Fruit fly (Drosophila melanogaster): ENCODE measurements around the gene SH3PX1.

The SH3PX1 gene

DNA sequence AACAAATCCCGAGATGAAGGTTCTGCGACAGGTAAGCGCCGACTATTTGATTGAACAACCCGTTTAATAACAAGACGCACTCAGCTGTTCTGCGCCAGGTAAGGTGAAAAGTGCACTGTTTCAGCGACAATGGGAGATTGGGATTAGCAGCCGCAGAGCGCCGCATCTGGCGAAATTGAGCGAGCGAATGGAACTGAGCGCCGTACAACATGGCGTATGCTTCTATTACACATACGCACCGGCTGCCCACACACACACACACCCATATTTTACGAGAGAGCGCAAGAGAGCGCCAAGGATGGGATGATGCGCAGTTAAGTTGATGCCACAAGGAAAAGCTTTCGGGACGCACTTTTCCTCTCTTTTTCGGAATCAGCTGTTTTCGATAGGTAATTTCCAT is 18.4 kb downstream of the SH3PX1 start:
- TF ChIP-seq sr (GFP tag; IDR thresholded peaks at IDR 0.05) = 0 out of 3 replicates have a peak, but pooled peaks have one; percentile 38
- TF ChIP-seq CG1233 (GFP tag; optimal IDR thresholded peaks at IDR 0.05) = no peak
- TF ChIP-seq CG18011 (GFP tag; optimal IDR thresholded peaks at IDR 0.05) = no peak
- no peak for TF ChIP-seq Awh (GFP tag; IDR thresholded peaks at IDR 0.05)
- TF ChIP-seq klu (GFP tag; IDR thresholded peaks at IDR 0.05) = no peak
- no peak for TF ChIP-seq tgo (GFP tag; IDR thresholded peaks at IDR 0.05)
- peak; percentile 38 for TF ChIP-seq CG13287 (GFP tag; IDR thresholded peaks at IDR 0.05; ENCODE audit: partially characterized antibody)
- no peak for TF ChIP-seq Neu2 (GFP tag; optimal IDR thresholded peaks at IDR 0.05; ENCODE audit: borderline replicate concordance)
- no peak for TF ChIP-seq CG5180 (GFP tag; optimal IDR thresholded peaks at IDR 0.05)
- TF ChIP-seq seq (GFP tag; IDR thresholded peaks at IDR 0.05) = 0 out of 2 replicates have a peak, but pooled peaks have one; percentile 17
- no peak for TF ChIP-seq usp (GFP tag; optimal IDR thresholded peaks at IDR 0.05)
- no peak for TF ChIP-seq tup (GFP tag; optimal IDR thresholded peaks at IDR 0.05)
- TF ChIP-seq cg (GFP tag; optimal IDR thresholded peaks at IDR 0.05) = peak; percentile 71
- no peak for TF ChIP-seq ato (GFP tag; IDR thresholded peaks at IDR 0.05; ENCODE audit: partially characterized antibody)
- TF ChIP-seq CG31365 (tag; optimal IDR thresholded peaks at IDR 0.05) = no peak
- no peak for TF ChIP-seq bbx (GFP tag; IDR thresholded peaks at IDR 0.05; ENCODE audit: partially characterized antibody)
- no peak for TF ChIP-seq Jarid2 (GFP tag; optimal IDR thresholded peaks at IDR 0.05)
- peak; percentile 73 to 89 for TF ChIP-seq Trl (optimal IDR thresholded peaks at IDR 0.05)
- TF ChIP-seq Trl (GFP tag; optimal IDR thresholded peaks at IDR 0.05) = no peak
- no peak for TF ChIP-seq H15 (GFP tag; IDR thresholded peaks at IDR 0.05)
- peak; percentile 8 for TF ChIP-seq CG12769 (tag; optimal IDR thresholded peaks at IDR 0.05)
- no peak for TF ChIP-seq lola (GFP tag; optimal IDR thresholded peaks at IDR 0.05)
- TF ChIP-seq mirr (GFP tag; optimal IDR thresholded peaks at IDR 0.05) = peak; percentile 15
- TF ChIP-seq Ada2b (GFP tag; IDR thresholded peaks at IDR 0.05) = no peak
- no peak for TF ChIP-seq br (optimal IDR thresholded peaks at IDR 0.05)
- peak; percentile 73 for TF ChIP-seq CG3163 (GFP tag; optimal IDR thresholded peaks at IDR 0.05)
- no peak for TF ChIP-seq tap (tag; optimal IDR thresholded peaks at IDR 0.05)
- TF ChIP-seq CG7372 (GFP tag; IDR thresholded peaks at IDR 0.05) = peak; percentile 77
- TF ChIP-seq BtbVII (GFP tag; optimal IDR thresholded peaks at IDR 0.05) = no peak
- no peak for TF ChIP-seq Dad (GFP tag; optimal IDR thresholded peaks at IDR 0.05)
- TF ChIP-seq CG16779 (GFP tag; IDR thresholded peaks at IDR 0.05) = no peak
- TF ChIP-seq jigr1 (GFP tag; IDR thresholded peaks at IDR 0.05) = no peak
- no peak for TF ChIP-seq gcm2 (GFP tag; optimal IDR thresholded peaks at IDR 0.05)
- TF ChIP-seq zfh1 (GFP tag; IDR thresholded peaks at IDR 0.05) = 0 out of 3 replicates have a peak, but pooled peaks have one; percentile 5
- no peak for TF ChIP-seq Hsf (GFP tag; optimal IDR thresholded peaks at IDR 0.05)
- TF ChIP-seq gsb-n (tag; optimal IDR thresholded peaks at IDR 0.05) = no peak
- TF ChIP-seq eyg (GFP tag; optimal IDR thresholded peaks at IDR 0.05) = no peak
- TF ChIP-seq crp (GFP tag; optimal IDR thresholded peaks at IDR 0.05) = peak in 1 of 2 experiments; percentile 34
- peak; percentile 28 for TF ChIP-seq yki (optimal IDR thresholded peaks at IDR 0.05)
- no peak for TF ChIP-seq sc (optimal IDR thresholded peaks at IDR 0.05)
- TF ChIP-seq sc (GFP tag; optimal IDR thresholded peaks at IDR 0.05) = no peak
- no peak for TF ChIP-seq MTF-1 (GFP tag; optimal IDR thresholded peaks at IDR 0.05; ENCODE audit: borderline replicate concordance)
- no peak for TF ChIP-seq CG15479 (GFP tag; optimal IDR thresholded peaks at IDR 0.05)
- no peak for TF ChIP-seq fru (optimal IDR thresholded peaks at IDR 0.05)
- TF ChIP-seq Sry-β (GFP tag; optimal IDR thresholded peaks at IDR 0.05) = no peak
- no peak for TF ChIP-seq CG7987 (GFP tag; optimal IDR thresholded peaks at IDR 0.05)
- no peak for TF ChIP-seq Doc2 (GFP tag; IDR thresholded peaks at IDR 0.05)
- TF ChIP-seq abd-A (tag; optimal IDR thresholded peaks at IDR 0.05) = no peak
- TF ChIP-seq h (optimal IDR thresholded peaks at IDR 0.05) = no peak
- no peak for TF ChIP-seq CG3407 (GFP tag; optimal IDR thresholded peaks at IDR 0.05)
- TF ChIP-seq esg (GFP tag; conservative IDR thresholded peaks at IDR 0.05) = no peak
- no peak for TF ChIP-seq Tbp (GFP tag; optimal IDR thresholded peaks at IDR 0.05)
- TF ChIP-seq chinmo (GFP tag; IDR thresholded peaks at IDR 0.05; ENCODE audit: partially characterized antibody) = peak; percentile 66; the same call in 3 of the 4 replicates

Data from whole organism, embryonic.